Worm (Caenorhabditis elegans): Measurements from ENCODE around the gene H39E23.2.

The H39E23.2 gene

DNA sequence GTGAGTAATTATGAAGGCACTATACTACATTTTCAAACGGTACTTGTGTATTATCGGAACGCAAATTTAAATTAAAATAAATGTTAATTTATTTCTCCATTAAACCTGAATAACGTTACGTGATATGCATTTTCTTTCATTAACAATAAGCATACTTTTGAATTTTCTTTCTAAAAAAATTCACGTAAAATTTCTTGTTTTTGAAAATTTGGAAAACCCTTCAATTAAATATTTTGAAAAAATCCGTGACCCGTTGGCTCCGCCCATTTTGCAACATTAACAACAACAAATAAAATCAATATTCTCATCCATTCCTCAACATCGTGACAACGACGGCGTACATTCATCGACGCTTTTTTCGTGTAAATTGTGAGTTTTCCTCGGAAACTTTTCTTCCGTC is 36.1 kb downstream of the H39E23.2 start, which contains the start of gene acs-10:
TSS of gene acs-10 (plus strand) at position 301 of the 400 bp plus-strand sequence.
- TF ChIP-seq mab-5 (tag; optimal IDR thresholded peaks at IDR 0.05) (no peak), hlh-1 (tag; optimal IDR thresholded peaks at IDR 0.05) (no peak), ceh-83 (GFP tag; optimal IDR thresholded peaks at IDR 0.05) (no peak), sptf-1 (tag; optimal IDR thresholded peaks at IDR 0.05) (no peak), blmp-1 (tag; optimal IDR thresholded peaks at IDR 0.05) (no peak), nhr-12 (tag; optimal IDR thresholded peaks at IDR 0.05) (no peak), ztf-11 (tag; optimal IDR thresholded peaks at IDR 0.05) (no peak), zip-8 (tag; optimal IDR thresholded peaks at IDR 0.05) (no peak), M03D4.4 (tag; optimal IDR thresholded peaks at IDR 0.05) (no peak), ham-2 (GFP tag; optimal IDR thresholded peaks at IDR 0.05) (no peak), elt-3 (tag; optimal IDR thresholded peaks at IDR 0.05) (no peak), unc-120 (tag; optimal IDR thresholded peaks at IDR 0.05; ENCODE audit: poor library complexity, severe bottlenecking) (no peak), mep-1 (tag; optimal IDR thresholded peaks at IDR 0.05) (no peak), nhr-237 (tag; optimal IDR thresholded peaks at IDR 0.05) (no peak), flh-1 (GFP tag; optimal IDR thresholded peaks at IDR 0.05) (no peak), bed-3 (GFP tag; optimal IDR thresholded peaks at IDR 0.05) (no peak), nhr-28 (tag; optimal IDR thresholded peaks at IDR 0.05) (no peak), elt-1 (tag; optimal IDR thresholded peaks at IDR 0.05; ENCODE audit: borderline replicate concordance, insufficient read depth) (no peak), ces-1 (GFP tag; optimal IDR thresholded peaks at IDR 0.05) (no peak)

- TF ChIP-seq ceh-83 (GFP tag; optimal IDR thresholded peaks at IDR 0.05) (no peak), mab-5 (tag; optimal IDR thresholded peaks at IDR 0.05) (no peak), hlh-1 (tag; optimal IDR thresholded peaks at IDR 0.05) (no peak), nhr-12 (tag; optimal IDR thresholded peaks at IDR 0.05) (no peak), ceh-39 (tag; optimal IDR thresholded peaks at IDR 0.05) (no peak), nhr-237 (tag; optimal IDR thresholded peaks at IDR 0.05) (no peak), blmp-1 (tag; optimal IDR thresholded peaks at IDR 0.05) (no peak), elt-1 (tag; optimal IDR thresholded peaks at IDR 0.05; ENCODE audit: borderline replicate concordance, insufficient read depth) (no peak), zip-8 (tag; optimal IDR thresholded peaks at IDR 0.05) (no peak), unc-39 (tag; optimal IDR thresholded peaks at IDR 0.05) (no peak), mls-2 (tag; optimal IDR thresholded peaks at IDR 0.05) (no peak), flh-1 (GFP tag; optimal IDR thresholded peaks at IDR 0.05) (no peak), nhr-28 (tag; optimal IDR thresholded peaks at IDR 0.05) (no peak), drap-1 (GFP tag; optimal IDR thresholded peaks at IDR 0.05) (no peak)
These were observed 37.0 kb downstream of the H39E23.2 start for ce11 chrV:14147114-14147513.

DNA sequence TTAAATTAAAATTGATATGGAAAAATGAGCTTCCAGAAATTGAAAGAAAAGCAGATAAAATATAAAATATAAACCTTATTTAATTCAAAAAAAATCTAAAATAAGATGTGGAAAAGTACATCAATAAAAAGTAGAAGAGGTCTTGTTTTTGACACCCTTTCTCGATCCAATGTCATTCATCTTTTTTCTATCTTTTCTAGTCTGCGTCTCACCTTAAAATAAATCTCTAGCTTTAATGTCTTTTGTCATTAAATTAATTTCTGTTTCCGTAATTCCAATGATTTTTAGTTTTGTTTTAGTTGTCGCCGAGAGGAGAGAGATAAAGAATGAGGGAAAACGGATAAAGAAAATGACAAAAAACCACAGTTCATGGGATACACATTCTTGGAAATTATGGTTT is 39.0 kb downstream of the H39E23.2 start:
- TF ChIP-seq M03D4.4 (tag; optimal IDR thresholded peaks at IDR 0.05) (no peak), cnd-1 (tag; optimal IDR thresholded peaks at IDR 0.05) (no peak), nhr-2 (tag; optimal IDR thresholded peaks at IDR 0.05) (no peak), ces-1 (GFP tag; optimal IDR thresholded peaks at IDR 0.05) (no peak)

DNA sequence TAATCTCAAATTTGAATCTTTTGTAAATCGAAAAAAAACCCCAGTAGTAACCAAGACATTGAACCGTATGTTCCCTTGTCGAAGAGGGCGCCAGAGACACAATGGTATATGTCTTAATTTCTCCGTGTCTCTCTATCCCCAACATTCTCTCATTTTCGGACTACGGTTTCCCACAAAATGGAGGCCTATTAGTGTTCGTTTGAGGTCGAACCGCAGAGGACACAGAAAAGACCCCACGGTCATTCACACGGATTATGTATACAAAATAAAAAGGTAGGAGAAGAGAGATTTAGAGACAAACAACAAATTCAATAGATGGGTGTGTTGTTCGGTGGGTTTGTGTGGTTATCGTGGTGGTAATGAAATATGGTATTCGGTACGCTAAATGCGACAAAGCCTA is 40.8 kb downstream of the H39E23.2 start:
- no peak for TF ChIP-seq blmp-1 (tag; optimal IDR thresholded peaks at IDR 0.05)
- no peak for TF ChIP-seq zip-8 (tag; optimal IDR thresholded peaks at IDR 0.05)
- TF ChIP-seq ham-2 (GFP tag; optimal IDR thresholded peaks at IDR 0.05): no peak
- no peak for TF ChIP-seq nhr-28 (tag; optimal IDR thresholded peaks at IDR 0.05)
- TF ChIP-seq M03D4.4 (tag; optimal IDR thresholded peaks at IDR 0.05): no peak
- TF ChIP-seq sem-2 (GFP tag; optimal IDR thresholded peaks at IDR 0.05): no peak
- TF ChIP-seq ceh-43 (GFP tag; optimal IDR thresholded peaks at IDR 0.05): no peak
- TF ChIP-seq nhr-76 (tag; optimal IDR thresholded peaks at IDR 0.05): no peak
- no peak for TF ChIP-seq elt-3 (tag; optimal IDR thresholded peaks at IDR 0.05)
- no peak for TF ChIP-seq lsy-2 (tag; optimal IDR thresholded peaks at IDR 0.05)

ce11 chrV:14153615-14154014 is 43.5 kb downstream of the H39E23.2 start:
- TF ChIP-seq hlh-1 (tag; optimal IDR thresholded peaks at IDR 0.05) (peak; percentile 99), pha-4 (tag; optimal IDR thresholded peaks at IDR 0.05) (no peak), tbx-8 (GFP tag; optimal IDR thresholded peaks at IDR 0.05) (no peak), unc-120 (tag; optimal IDR thresholded peaks at IDR 0.05; ENCODE audit: poor library complexity, severe bottlenecking) (peak; percentile 91), mab-5 (tag; optimal IDR thresholded peaks at IDR 0.05) (no peak), nhr-237 (tag; optimal IDR thresholded peaks at IDR 0.05) (no peak), ham-2 (GFP tag; optimal IDR thresholded peaks at IDR 0.05) (no peak), M03D4.4 (tag; optimal IDR thresholded peaks at IDR 0.05) (no peak), nhr-76 (tag; optimal IDR thresholded peaks at IDR 0.05) (no peak), unc-62 (GFP tag; optimal IDR thresholded peaks at IDR 0.05) (peak; percentile 67)

All from whole organism, mixed stage, embryonic.